Worm (Caenorhabditis elegans) whole organism, late embryonic: ENCODE results near the gene F56D6.8.

Source experiments
- ama-1 ChIP-seq: fragments of 150-350 bp; optimal IDR thresholded peaks from 2 replicates; lab custom pipeline; 2014
- unc-3 ChIP-seq, 2 experiments: fragments of 200-800 bp in 1 of 2; sonication (Bioruptor generic) in 1 of 2; sonication (generic microtip) in 1 of 2; conservative IDR thresholded peaks in 1 of 2; optimal IDR thresholded peaks in 1 of 2; 2 replicates each; pipeline versions ENCODE4 v1.3.6 to Lab custom; 2016 to 2022; ENCODE audit warnings: missing compliant biosample characterization in 2 of 2, missing genetic modification characterization in 2 of 2, missing genetic modification reagents in 1 of 2
- unc-86 ChIP-seq: sonication (generic microtip); optimal IDR thresholded peaks from 2 replicates; lab custom pipeline; 2016; ENCODE audit warnings: missing genetic modification characterization, missing compliant biosample characterization

ce11 chrIV:3918160-3918559, 23.9 kb upstream of the F56D6.8 start, which contains the start of gene F56D6.23:
- no peak for TF ChIP-seq unc-86
- no peak for TF ChIP-seq unc-3 (GFP tag; conservative IDR thresholded peaks at IDR 0.05; lab: Robert Waterston, UW)
- no peak for TF ChIP-seq unc-3 (tag; optimal IDR thresholded peaks at IDR 0.05; lab: Kevin White, UChicago)
- no peak for TF ChIP-seq ama-1
